Fruit fly (Drosophila melanogaster): ENCODE data around the gene CCT1.

Gene CCT1

DNA sequence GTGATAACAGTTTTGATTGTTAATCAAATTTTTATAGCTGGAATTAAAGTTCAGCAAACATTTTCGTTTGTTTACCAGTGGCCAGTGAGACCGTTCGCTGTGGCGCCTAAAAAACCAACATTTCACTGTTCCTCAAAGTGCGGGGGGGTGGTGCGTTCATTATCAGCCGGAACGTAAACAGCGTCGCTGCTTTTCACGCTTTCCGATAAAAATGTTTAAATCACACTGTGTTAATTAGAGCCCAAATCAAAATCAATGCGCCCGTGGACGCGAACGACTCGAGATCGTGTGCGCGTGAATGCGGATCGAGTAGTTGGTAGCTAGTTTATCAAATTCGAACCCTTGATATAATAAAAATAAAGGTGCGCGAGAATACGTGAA is 43.4 kb downstream of the CCT1 start, which contains the start of gene CG34376 (continued):
- peak; percentile 74 for TF ChIP-seq CG2116 (GFP tag; optimal IDR thresholded peaks at IDR 0.05)
- TF ChIP-seq CG11504 (tag; optimal IDR thresholded peaks at IDR 0.05) = no peak
- no peak for TF ChIP-seq CG10274 (GFP tag; optimal IDR thresholded peaks at IDR 0.05)
- TF ChIP-seq HHEX (GFP tag; optimal IDR thresholded peaks at IDR 0.05) = no peak
- TF ChIP-seq zfh1 (GFP tag; IDR thresholded peaks at IDR 0.05) = peak; percentile 71
- no peak for TF ChIP-seq CG17359 (tag; optimal IDR thresholded peaks at IDR 0.05)
- peak; percentile 17 for TF ChIP-seq CG6254 (GFP tag; optimal IDR thresholded peaks at IDR 0.05)
- peak; percentile 47 for TF ChIP-seq CG13424 (tag; optimal IDR thresholded peaks at IDR 0.05)
- TF ChIP-seq CG9727 (GFP tag; optimal IDR thresholded peaks at IDR 0.05) = peak; percentile 48
- TF ChIP-seq emc (GFP tag; optimal IDR thresholded peaks at IDR 0.05) = no peak
- TF ChIP-seq tin (GFP tag; optimal IDR thresholded peaks at IDR 0.05) = no peak
- TF ChIP-seq MTF-1 (GFP tag; optimal IDR thresholded peaks at IDR 0.05; ENCODE audit: borderline replicate concordance) = peak; percentile 32
- TF ChIP-seq CG17912 (GFP tag; optimal IDR thresholded peaks at IDR 0.05) = peak; percentile 60
- TF ChIP-seq gt (GFP tag; IDR thresholded peaks at IDR 0.05) = no peak
- TF ChIP-seq bbx (GFP tag; IDR thresholded peaks at IDR 0.05; ENCODE audit: partially characterized antibody) = peak; percentile 18; the same call in 1 of the 2 replicates
- TF ChIP-seq eve (GFP tag; optimal IDR thresholded peaks at IDR 0.05) = no peak
- peak; percentile 40 for TF ChIP-seq CrebB (tag; optimal IDR thresholded peaks at IDR 0.05)
- TF ChIP-seq tna (GFP tag; IDR thresholded peaks at IDR 0.05; ENCODE audit: partially characterized antibody) = no peak; the same call in 1 of the 2 replicates
- 0 out of 2 replicates have a peak, but pooled peaks have one; percentile 39 for TF ChIP-seq wdn (GFP tag; IDR thresholded peaks at IDR 0.05)
- no peak for TF ChIP-seq CG16779 (GFP tag; IDR thresholded peaks at IDR 0.05)
- no peak for TF ChIP-seq NC2β (GFP tag; optimal IDR thresholded peaks at IDR 0.05)
- no peak for TF ChIP-seq inv (GFP tag; IDR thresholded peaks at IDR 0.05; ENCODE audit: partially characterized antibody)
- no peak; the same call in 1 of the 2 replicates for TF ChIP-seq bowl (GFP tag; IDR thresholded peaks at IDR 0.05)
- peak; percentile 68; the same call in 1 of the 3 replicates for TF ChIP-seq CG17361 (GFP tag; IDR thresholded peaks at IDR 0.05)
- no peak for TF ChIP-seq Fer2 (tag; optimal IDR thresholded peaks at IDR 0.05)
- peak in 1 of 2 experiments; percentile 22 for TF ChIP-seq Hr51 (GFP tag; optimal IDR thresholded peaks at IDR 0.05)
- no peak for TF ChIP-seq CG6654 (GFP tag; optimal IDR thresholded peaks at IDR 0.05)
- TF ChIP-seq Atf-2 (GFP tag; optimal IDR thresholded peaks at IDR 0.05) = no peak
- TF ChIP-seq ac (GFP tag; optimal IDR thresholded peaks at IDR 0.05) = no peak
- TF ChIP-seq eyg (GFP tag; optimal IDR thresholded peaks at IDR 0.05) = no peak
- 0 out of 3 replicates have a peak, but pooled peaks have one; percentile 19 for TF ChIP-seq gce (GFP tag; IDR thresholded peaks at IDR 0.05)
- no peak for TF ChIP-seq CG7839 (tag; optimal IDR thresholded peaks at IDR 0.05)
- peak in 1 of 2 experiments; percentile 33 for TF ChIP-seq Hr78 (GFP tag; optimal IDR thresholded peaks at IDR 0.05)
- no peak; the same call in 2 of the 3 replicates for TF ChIP-seq vnd (GFP tag; IDR thresholded peaks at IDR 0.05; ENCODE audit: partially characterized antibody)
- no peak for TF ChIP-seq run (tag; optimal IDR thresholded peaks at IDR 0.05)
- no peak for TF ChIP-seq CG12299 (tag; optimal IDR thresholded peaks at IDR 0.05)
- TF ChIP-seq CG31388 (GFP tag; optimal IDR thresholded peaks at IDR 0.05) = no peak
- TF ChIP-seq CG10267 (tag; optimal IDR thresholded peaks at IDR 0.05) = peak; percentile 66
- TF ChIP-seq CG2889 (GFP tag; IDR thresholded peaks at IDR 0.05) = peak; percentile 58
- no peak for TF ChIP-seq CG10654 (GFP tag; optimal IDR thresholded peaks at IDR 0.05)
- TF ChIP-seq NC2α (GFP tag; optimal IDR thresholded peaks at IDR 0.05) = no peak
- TF ChIP-seq CG10321 (GFP tag; IDR thresholded peaks at IDR 0.05) = no peak
- no peak for TF ChIP-seq dimm (GFP tag; IDR thresholded peaks at IDR 0.05)
- TF ChIP-seq CG10959 (GFP tag; IDR thresholded peaks at IDR 0.05) = no peak
- no peak for TF ChIP-seq cato (GFP tag; optimal IDR thresholded peaks at IDR 0.05; ENCODE audit: borderline replicate concordance)
- peak; percentile 64 for TF ChIP-seq CG12659 (GFP tag; optimal IDR thresholded peaks at IDR 0.05)
- peak in 1 of 2 experiments; percentile 66 for TF ChIP-seq crp (GFP tag; optimal IDR thresholded peaks at IDR 0.05)
- peak; percentile 78; the same call in 2 of the 3 replicates for TF ChIP-seq otp (GFP tag; IDR thresholded peaks at IDR 0.05)
- TF ChIP-seq Xrp1 (GFP tag; IDR thresholded peaks at IDR 0.05) = peak; percentile 27
